Fruit fly (Drosophila melanogaster): Measurements from ENCODE around the gene Smr.
A peak's percentile ranks its signal among the peaks of the same experiment; 100 is the strongest.

The Smr gene

dm6 chrX:12744026-12744688 is 1.7 kb upstream of the Smr start, which contains the start of gene CG4004:
Gene CG4004 (plus strand): TSS chrX:12744212.
- TF ChIP-seq br (GFP tag; optimal IDR thresholded peaks at IDR 0.05) (peak; percentile 20), Jra (GFP tag; optimal IDR thresholded peaks at IDR 0.05) (peak; percentile 37), Sp1 (GFP tag; optimal IDR thresholded peaks at IDR 0.05) (peak; percentile 7), sage (GFP tag; optimal IDR thresholded peaks at IDR 0.05) (peak; percentile 6), h (GFP tag; optimal IDR thresholded peaks at IDR 0.05) (peak; percentile 35), Hnf4 (GFP tag; optimal IDR thresholded peaks at IDR 0.05) (peak; percentile 26), CrebA (GFP tag; optimal IDR thresholded peaks at IDR 0.05; ENCODE audit: borderline replicate concordance) (peak; percentile 53), psq (GFP tag; optimal IDR thresholded peaks at IDR 0.05) (peak; percentile 34), woc (GFP tag; optimal IDR thresholded peaks at IDR 0.05) (peak; percentile 3), Abd-B (GFP tag; optimal IDR thresholded peaks at IDR 0.05) (no peak), foxo (GFP tag; optimal IDR thresholded peaks at IDR 0.05) (no peak), GATAd (GFP tag; optimal IDR thresholded peaks at IDR 0.05) (no peak), Dif (GFP tag; optimal IDR thresholded peaks at IDR 0.05; ENCODE audit: partially characterized antibody) (peak; percentile 98), Vsx2 (GFP tag; optimal IDR thresholded peaks at IDR 0.05; ENCODE audit: partially characterized antibody) (peak; percentile 99), dl (GFP tag; optimal IDR thresholded peaks at IDR 0.05; ENCODE audit: insufficient read depth in 1 of 2, partially characterized antibody in 2 of 2) (peak; percentile 46 to 94), rgr (GFP tag; optimal IDR thresholded peaks at IDR 0.05) (no peak)

dm6 chrX:12743296-12743695 is 878 bp upstream of the Smr start:
- TF ChIP-seq GATAd (GFP tag; optimal IDR thresholded peaks at IDR 0.05), result no peak
- no peak for TF ChIP-seq Hnf4 (GFP tag; optimal IDR thresholded peaks at IDR 0.05)
- no peak for TF ChIP-seq Jra (GFP tag; optimal IDR thresholded peaks at IDR 0.05)
- no peak for TF ChIP-seq dsf (GFP tag; optimal IDR thresholded peaks at IDR 0.05; ENCODE audit: borderline replicate concordance)
- no peak for TF ChIP-seq brk (GFP tag; optimal IDR thresholded peaks at IDR 0.05)
- no peak for TF ChIP-seq HLH106 (tag; optimal IDR thresholded peaks at IDR 0.05)
- no peak for TF ChIP-seq psq (GFP tag; optimal IDR thresholded peaks at IDR 0.05)
- TF ChIP-seq Hr83 (GFP tag; optimal IDR thresholded peaks at IDR 0.05; ENCODE audit: poor library complexity, severe bottlenecking), result no peak
- no peak for TF ChIP-seq CG9705 (GFP tag; optimal IDR thresholded peaks at IDR 0.05)
- no peak for TF ChIP-seq dl (GFP tag; optimal IDR thresholded peaks at IDR 0.05; ENCODE audit: insufficient read depth in 1 of 2, partially characterized antibody in 2 of 2)
- no peak for TF ChIP-seq rgr (GFP tag; optimal IDR thresholded peaks at IDR 0.05)
- no peak for TF ChIP-seq Abd-B (GFP tag; optimal IDR thresholded peaks at IDR 0.05)
- TF ChIP-seq br (GFP tag; optimal IDR thresholded peaks at IDR 0.05), result no peak
- TF ChIP-seq ey (GFP tag; optimal IDR thresholded peaks at IDR 0.05), result no peak
- TF ChIP-seq Rel (GFP tag; optimal IDR thresholded peaks at IDR 0.05), result no peak
- TF ChIP-seq Rel (tag; optimal IDR thresholded peaks at IDR 0.05), result no peak
- TF ChIP-seq fru (GFP tag; optimal IDR thresholded peaks at IDR 0.05), result no peak
- TF ChIP-seq tai (GFP tag; optimal IDR thresholded peaks at IDR 0.05), result no peak
- no peak for TF ChIP-seq woc (GFP tag; optimal IDR thresholded peaks at IDR 0.05)
- TF ChIP-seq dmrt93B (GFP tag; optimal IDR thresholded peaks at IDR 0.05), result no peak
- no peak for TF ChIP-seq jim (GFP tag; optimal IDR thresholded peaks at IDR 0.05)

DNA sequence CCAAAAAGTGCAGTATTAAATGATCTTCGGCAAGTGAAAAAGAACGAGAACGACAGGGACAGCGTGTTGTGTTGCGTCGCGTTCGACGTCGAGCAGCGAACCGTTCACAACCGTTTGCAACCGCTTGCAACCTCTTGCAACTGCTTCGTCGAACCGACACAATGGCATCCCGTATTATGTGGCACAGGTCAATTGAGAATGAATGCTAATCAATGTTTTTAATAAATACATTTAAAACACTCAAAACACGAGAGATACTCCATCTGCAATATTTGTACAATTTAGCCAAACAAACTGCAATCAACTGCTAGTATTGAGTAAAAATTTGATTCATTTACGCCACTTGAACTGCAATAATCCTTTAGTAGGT is 218 bp upstream of the Smr start:
- TF ChIP-seq woc (GFP tag; optimal IDR thresholded peaks at IDR 0.05) (no peak), Hr83 (GFP tag; optimal IDR thresholded peaks at IDR 0.05; ENCODE audit: poor library complexity, severe bottlenecking) (no peak), dmrt93B (GFP tag; optimal IDR thresholded peaks at IDR 0.05) (no peak), Dfd (GFP tag; optimal IDR thresholded peaks at IDR 0.05) (no peak), sage (GFP tag; optimal IDR thresholded peaks at IDR 0.05) (no peak), jim (GFP tag; optimal IDR thresholded peaks at IDR 0.05) (no peak), dl (GFP tag; optimal IDR thresholded peaks at IDR 0.05; ENCODE audit: insufficient read depth in 1 of 2, partially characterized antibody in 2 of 2) (no peak), Vsx2 (GFP tag; optimal IDR thresholded peaks at IDR 0.05; ENCODE audit: partially characterized antibody) (no peak), CG9705 (GFP tag; optimal IDR thresholded peaks at IDR 0.05) (no peak), fru (GFP tag; optimal IDR thresholded peaks at IDR 0.05) (no peak), sv (GFP tag; optimal IDR thresholded peaks at IDR 0.05) (no peak), OdsH (GFP tag; optimal IDR thresholded peaks at IDR 0.05) (no peak), Abd-B (GFP tag; optimal IDR thresholded peaks at IDR 0.05) (no peak), HLH106 (tag; optimal IDR thresholded peaks at IDR 0.05) (no peak)

dm6 chrX:12740441-12740840 is 2.0 kb downstream of the Smr start:
- no peak for TF ChIP-seq foxo (GFP tag; optimal IDR thresholded peaks at IDR 0.05)
- TF ChIP-seq CG9705 (GFP tag; optimal IDR thresholded peaks at IDR 0.05), result no peak
- no peak for TF ChIP-seq dmrt93B (GFP tag; optimal IDR thresholded peaks at IDR 0.05)
- no peak for TF ChIP-seq GATAd (GFP tag; optimal IDR thresholded peaks at IDR 0.05)
- no peak for TF ChIP-seq Hr83 (GFP tag; optimal IDR thresholded peaks at IDR 0.05; ENCODE audit: poor library complexity, severe bottlenecking)
- TF ChIP-seq lola (GFP tag; optimal IDR thresholded peaks at IDR 0.05), result no peak
- TF ChIP-seq Dif (GFP tag; optimal IDR thresholded peaks at IDR 0.05; ENCODE audit: partially characterized antibody), result no peak
- TF ChIP-seq usp (GFP tag; optimal IDR thresholded peaks at IDR 0.05), result no peak
- no peak for TF ChIP-seq fru (GFP tag; optimal IDR thresholded peaks at IDR 0.05)
- no peak for TF ChIP-seq Hr78 (GFP tag; optimal IDR thresholded peaks at IDR 0.05)
- TF ChIP-seq Abd-B (GFP tag; optimal IDR thresholded peaks at IDR 0.05), result no peak
- no peak for TF ChIP-seq HLH106 (tag; optimal IDR thresholded peaks at IDR 0.05)
- no peak for TF ChIP-seq h (GFP tag; optimal IDR thresholded peaks at IDR 0.05)
- no peak for TF ChIP-seq tai (GFP tag; optimal IDR thresholded peaks at IDR 0.05)
- no peak for TF ChIP-seq sv (GFP tag; optimal IDR thresholded peaks at IDR 0.05)
- TF ChIP-seq Hnf4 (GFP tag; optimal IDR thresholded peaks at IDR 0.05), result no peak
- TF ChIP-seq Rel (GFP tag; optimal IDR thresholded peaks at IDR 0.05), result no peak
- no peak for TF ChIP-seq Rel (tag; optimal IDR thresholded peaks at IDR 0.05)

Measured in whole organism, wandering third instar larva.